Worm (Caenorhabditis elegans) whole organism, early embryonic: ENCODE results near the gene F32D8.1.

Experiments used
- B0310.2 ChIP-seq: sonication (generic microtip); optimal IDR thresholded peaks from 2 replicates; lab custom pipeline; 2016; ENCODE audit warnings: mild to moderate bottlenecking, missing genetic modification characterization, missing compliant biosample characterization
- aly-1 ChIP-seq: sonication (generic microtip); optimal IDR thresholded peaks from 2 replicates; lab custom pipeline; 2016; ENCODE audit warnings: missing genetic modification characterization, missing compliant biosample characterization
- ama-1 ChIP-seq: fragments of 150-350 bp; optimal IDR thresholded peaks from 2 replicates; lab custom pipeline; 2014
- ceh-13 ChIP-seq: fragments of 200-800 bp; sonication (Bioruptor generic); optimal IDR thresholded peaks from 2 replicates; lab custom pipeline; 2018; ENCODE audit warnings: mild to moderate bottlenecking, missing genetic modification characterization, missing compliant biosample characterization
- ets-7 ChIP-seq: sonication (generic microtip); optimal IDR thresholded peaks from 2 replicates; lab custom pipeline; 2016; ENCODE audit warnings: missing genotype, missing genetic modification characterization, missing compliant biosample characterization
- flt-1 ChIP-seq: fragments of 200-800 bp; sonication (Bioruptor generic); IDR thresholded peaks from 2 replicates; pipeline ENCODE4 v1.3.6; 2022; ENCODE audit warnings: missing genetic modification characterization, missing compliant biosample characterization
- hmbx-1 ChIP-seq: sonication (generic microtip); optimal IDR thresholded peaks from 2 replicates; lab custom pipeline; 2016; ENCODE audit warnings: mild to moderate bottlenecking, missing genetic modification characterization, missing compliant biosample characterization
- hmg-4 ChIP-seq: fragments of 200-800 bp; sonication (Bioruptor generic); optimal IDR thresholded peaks from 2 replicates; lab custom pipeline; 2018; ENCODE audit warnings: mild to moderate bottlenecking, missing genetic modification characterization, missing compliant biosample characterization
- hnd-1 ChIP-seq: sonication (generic microtip); optimal IDR thresholded peaks from 2 replicates; lab custom pipeline; 2016; ENCODE audit warnings: missing genetic modification characterization, missing compliant biosample characterization
- pes-1 ChIP-seq: fragments of 200-800 bp; sonication (Bioruptor generic); IDR thresholded peaks from 2 replicates; pipeline ENCODE4 v1.3.6; 2022; ENCODE audit warnings: missing genetic modification reagents, missing genetic modification characterization, missing compliant biosample characterization
- sea-1 ChIP-seq: fragments of 200-800 bp; sonication (Bioruptor generic); conservative IDR thresholded peaks from 2 replicates; pipeline ENCODE4 v1.3.6; 2022; ENCODE audit warnings: missing genetic modification characterization, missing compliant biosample characterization
- tbx-11 ChIP-seq: fragments of 200-800 bp; sonication (Bioruptor generic); IDR thresholded peaks from 2 replicates; pipeline ENCODE4 v1.3.6; 2022; ENCODE audit warnings: missing genetic modification characterization, missing compliant biosample characterization
- tbx-37 ChIP-seq: fragments of 200-800 bp; sonication (Bioruptor generic); conservative IDR thresholded peaks from 2 replicates; pipeline ENCODE4 v1.3.6; 2022; ENCODE audit warnings: missing genetic modification reagents, missing genetic modification characterization, missing compliant biosample characterization
- tra-4 ChIP-seq: sonication (generic microtip); optimal IDR thresholded peaks from 2 replicates; lab custom pipeline; 2017; ENCODE audit warnings: missing genetic modification characterization, missing compliant biosample characterization

- no peak for TF ChIP-seq sea-1
- TF ChIP-seq pes-1: peak; percentile 28; the same call in 1 of the 2 replicates
- no peak for TF ChIP-seq tra-4 (tag; lab: Kevin White, UChicago)
- no peak for TF ChIP-seq tbx-11 (GFP tag; lab: Robert Waterston, UW)
- no peak for TF ChIP-seq aly-1 (tag; lab: Kevin White, UChicago)
- peak; percentile 69 for TF ChIP-seq tbx-37 (GFP tag; lab: Robert Waterston, UW)
- TF ChIP-seq hmbx-1 (tag; lab: Kevin White, UChicago): no peak
- no peak for TF ChIP-seq ama-1 (lab: Kevin White, UChicago)
- TF ChIP-seq ets-7 (tag; lab: Kevin White, UChicago): no peak
- no peak for TF ChIP-seq hnd-1
- no peak for TF ChIP-seq ceh-13 (GFP tag; lab: Kevin White, UChicago)
- no peak for TF ChIP-seq B0310.2
- TF ChIP-seq flt-1 (GFP tag; lab: Robert Waterston, UW): no peak; the same call in 1 of the 2 replicates
- no peak for TF ChIP-seq hmg-4 (GFP tag; lab: Kevin White, UChicago)
Observed at ce11 chrV:10894601-10895000, 14.0 kb downstream of the F32D8.1 start, which contains the start of the genes F32D8.14 and F32D8.5.
